Worm (Caenorhabditis elegans) whole organism, L3 larva: Measurements from ENCODE around the gene aagr-4.

ENCODE experiments used
- aly-2 ChIP-seq: fragments of 150-350 bp; optimal IDR thresholded peaks from 2 replicates; lab custom pipeline; 2014; ENCODE audit warnings: missing biosample characterization, missing genetic modification characterization
- fos-1 ChIP-seq: fragments of 150-350 bp; optimal IDR thresholded peaks from 2 replicates; lab custom pipeline; 2014; ENCODE audit warnings: missing biosample characterization, missing genetic modification characterization
- hmg-11 ChIP-seq: sonication (generic microtip); optimal IDR thresholded peaks from 2 replicates; lab custom pipeline; 2016; ENCODE audit warnings: missing genetic modification characterization, missing compliant biosample characterization
- jun-1 ChIP-seq: fragments of 150-350 bp; optimal IDR thresholded peaks from 2 replicates; lab custom pipeline; 2014; ENCODE audit warnings: missing biosample characterization, missing genetic modification reagents, missing genetic modification characterization
- mdl-1 ChIP-seq: fragments of 150-350 bp; optimal IDR thresholded peaks from 2 replicates; lab custom pipeline; 2014; ENCODE audit warnings: missing biosample characterization, missing genetic modification characterization
- nhr-11 ChIP-seq: fragments of 150-350 bp; optimal IDR thresholded peaks from 2 replicates; lab custom pipeline; 2014; ENCODE audit warnings: missing biosample characterization, missing genetic modification characterization
- nhr-12 ChIP-seq: fragments of 150-350 bp; optimal IDR thresholded peaks from 2 replicates; lab custom pipeline; 2014; ENCODE audit warnings: missing biosample characterization, missing genetic modification characterization
- nhr-25 ChIP-seq: sonication (generic microtip); optimal IDR thresholded peaks from 2 replicates; lab custom pipeline; 2017; ENCODE audit warnings: missing biosample characterization, missing genetic modification characterization
- nhr-76 ChIP-seq: fragments of 150-350 bp; sonication (generic microtip); optimal IDR thresholded peaks from 5 replicates; lab custom pipeline; 2014; ENCODE audit warnings: missing biosample characterization, missing genetic modification characterization
- zag-1 ChIP-seq: fragments of 150-350 bp; optimal IDR thresholded peaks from 2 replicates; lab custom pipeline; 2014; ENCODE audit warnings: missing biosample characterization, missing genetic modification characterization

DNA sequence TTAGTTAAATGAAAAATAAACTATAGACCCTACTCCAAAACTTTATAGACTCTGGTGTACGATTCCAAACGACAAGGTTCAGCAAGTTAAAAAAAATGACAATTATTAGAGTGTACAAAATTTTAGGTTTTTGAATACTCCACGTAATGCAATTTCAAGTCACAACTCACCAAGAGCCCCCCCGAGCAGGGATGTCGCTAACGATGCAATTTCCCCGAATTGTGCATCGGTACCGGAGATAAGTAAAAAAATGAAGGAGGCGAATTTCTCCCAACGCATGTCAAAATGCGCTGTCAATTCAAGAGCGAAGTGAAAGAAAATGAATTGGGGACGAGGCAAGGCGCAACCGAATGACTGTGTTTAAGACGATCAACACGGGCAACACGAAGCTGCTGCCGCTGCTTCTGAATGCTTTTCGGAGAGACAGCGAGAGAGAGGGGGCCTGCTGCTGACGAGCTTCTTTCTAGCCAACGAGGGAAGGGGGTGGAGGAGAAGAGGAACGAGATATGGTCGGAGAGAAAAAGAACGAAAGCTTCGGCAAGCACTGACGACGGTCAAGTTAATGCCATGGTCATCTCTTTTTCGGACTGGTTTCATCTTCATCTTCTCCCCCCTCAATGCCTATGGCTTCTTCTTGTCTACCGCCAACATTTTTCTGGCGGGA, 3.2 kb upstream of the aagr-4 start, which contains the start of gene abu-12:
- TF ChIP-seq jun-1 (no peak), nhr-25 (tag; lab: Kevin White, UChicago) (peak; percentile 55), nhr-11 (tag; lab: Kevin White, UChicago) (no peak), hmg-11 (tag; lab: Kevin White, UChicago) (no peak), nhr-76 (no peak), aly-2 (tag; lab: Kevin White, UChicago) (no peak), mdl-1 (no peak), fos-1 (tag; lab: Kevin White, UChicago) (no peak), zag-1 (tag; lab: Kevin White, UChicago) (no peak), nhr-12 (tag; lab: Kevin White, UChicago) (no peak)
